Worm (Caenorhabditis elegans): ENCODE data around the gene ugt-4.

The ugt-4 gene

DNA sequence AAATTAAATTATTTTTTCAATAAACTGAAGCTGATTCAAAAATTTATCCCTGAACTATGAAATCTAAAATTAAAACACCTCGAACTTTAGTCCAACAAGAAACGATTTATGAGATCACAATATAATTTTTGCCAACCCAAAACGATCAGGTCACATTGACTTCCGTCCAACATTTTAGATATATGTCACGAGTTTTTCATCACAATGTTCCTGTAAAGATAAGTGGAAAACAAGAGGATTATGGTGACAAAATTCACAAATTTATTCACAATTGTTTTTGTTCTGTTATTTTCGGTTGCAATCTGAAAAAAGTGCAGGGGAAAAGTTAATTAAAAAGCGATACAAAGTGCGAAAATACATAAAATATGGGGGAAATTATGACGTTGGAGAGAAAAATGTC lies 21.5 kb upstream of the ugt-4 start:
- TF ChIP-seq F23B12.7 (tag; optimal IDR thresholded peaks at IDR 0.05; ENCODE audit: insufficient read depth) (no peak), ama-1 (optimal IDR thresholded peaks at IDR 0.05) (no peak), ama-1 (GFP tag; optimal IDR thresholded peaks at IDR 0.05) (peak in 1 of 2 experiments; percentile 66)

DNA sequence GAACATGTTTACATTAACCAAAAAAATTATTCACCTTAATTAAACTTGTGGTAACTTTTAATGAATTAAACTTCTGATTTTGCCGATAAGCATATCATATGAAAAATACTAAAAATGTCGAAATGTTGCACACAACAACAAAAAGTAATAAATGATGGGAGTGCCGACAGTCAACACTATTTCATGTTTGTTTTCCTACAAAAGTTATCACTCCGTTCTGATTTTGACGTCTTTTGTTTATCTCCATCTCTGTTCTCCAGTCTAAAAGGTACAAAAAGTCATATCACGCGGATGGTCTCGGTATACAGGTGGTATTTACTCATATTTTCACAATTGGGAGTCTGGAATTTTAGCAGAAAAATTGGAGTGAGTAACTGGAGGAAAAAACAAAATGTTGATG lies 20.2 kb upstream of the ugt-4 start:
- TF ChIP-seq attf-3 (GFP tag; conservative IDR thresholded peaks at IDR 0.05) (no peak), pha-4 (tag; optimal IDR thresholded peaks at IDR 0.05) (peak; percentile 9)

DNA sequence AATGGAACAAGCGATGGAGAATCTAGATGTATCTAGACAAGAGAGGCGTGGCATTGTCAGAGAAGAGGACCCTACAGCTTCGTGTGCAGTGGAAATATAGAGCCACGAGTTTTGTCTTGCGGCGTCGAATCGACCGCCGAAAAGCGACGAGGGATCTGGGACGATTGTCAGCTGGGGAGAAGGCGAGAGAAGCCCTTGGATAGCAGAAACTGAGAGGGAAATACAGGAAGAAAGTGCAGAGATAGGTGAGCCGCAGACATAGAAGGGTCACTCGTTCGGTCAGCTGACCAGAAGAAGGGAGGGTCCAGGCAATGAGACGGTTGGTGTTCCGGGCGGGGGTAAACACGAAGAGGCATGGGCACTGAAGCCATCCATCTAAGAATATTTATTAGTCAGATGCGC lies 19.3 kb upstream of the ugt-4 start:
- TF ChIP-seq F57C9.4 (tag; optimal IDR thresholded peaks at IDR 0.05), result no peak
- TF ChIP-seq lin-35 (GFP tag; optimal IDR thresholded peaks at IDR 0.05), result peak in 1 of 3 experiments; percentile 47
- peak; percentile 60 for TF ChIP-seq somi-1 (GFP tag; optimal IDR thresholded peaks at IDR 0.05)
- TF ChIP-seq Y56A3A.18 (GFP tag; IDR thresholded peaks at IDR 0.05), result no peak
- peak; percentile 59 for TF ChIP-seq ceh-27 (GFP tag; optimal IDR thresholded peaks at IDR 0.05)
- peak; percentile 59; the same call in 1 of the 2 replicates for TF ChIP-seq egrh-3 (GFP tag; IDR thresholded peaks at IDR 0.05)
- peak; percentile 93 for TF ChIP-seq K12H6.12 (tag; optimal IDR thresholded peaks at IDR 0.05)
- TF ChIP-seq nhr-179 (tag; optimal IDR thresholded peaks at IDR 0.05), result no peak
- peak; percentile 81 for TF ChIP-seq madf-10 (tag; optimal IDR thresholded peaks at IDR 0.05)
- 0 out of 2 replicates have a peak, but pooled peaks have one; percentile 58 for TF ChIP-seq egl-44 (GFP tag; IDR thresholded peaks at IDR 0.05)
- TF ChIP-seq repo-1 (tag; optimal IDR thresholded peaks at IDR 0.05), result no peak
- TF ChIP-seq lin-26 (GFP tag; IDR thresholded peaks at IDR 0.05), result no peak
- TF ChIP-seq snpc-4 (GFP tag; optimal IDR thresholded peaks at IDR 0.05), result no peak
- peak in 3 of 4 experiments; percentile 10 to 35 (median 16) for TF ChIP-seq snpc-4 (tag; optimal IDR thresholded peaks at IDR 0.05)
- TF ChIP-seq B0336.3 (GFP tag; IDR thresholded peaks at IDR 0.05), result peak; percentile 33; the same call in 1 of the 2 replicates
- TF ChIP-seq rec-8 (tag; optimal IDR thresholded peaks at IDR 0.05), result no peak
- TF ChIP-seq atf-7 (tag; optimal IDR thresholded peaks at IDR 0.05), result peak; percentile 41
- no peak for TF ChIP-seq hlh-12 (tag; optimal IDR thresholded peaks at IDR 0.05)
- no peak for TF ChIP-seq hlh-26 (GFP tag; conservative IDR thresholded peaks at IDR 0.05)
- TF ChIP-seq mcd-1 (GFP tag; IDR thresholded peaks at IDR 0.05), result peak; percentile 64; the same call in 1 of the 2 replicates
- TF ChIP-seq madf-8 (GFP tag; conservative IDR thresholded peaks at IDR 0.05), result no peak
- peak; percentile 10 for TF ChIP-seq ztf-18 (tag; optimal IDR thresholded peaks at IDR 0.05)
- TF ChIP-seq Y95B8A.8 (GFP tag; IDR thresholded peaks at IDR 0.05), result 0 out of 2 replicates have a peak, but pooled peaks have one; percentile 37
- TF ChIP-seq cebp-1 (GFP tag; IDR thresholded peaks at IDR 0.05), result peak; percentile 49; the same call in 1 of the 2 replicates
- peak; percentile 78 for TF ChIP-seq cebp-1 (tag; optimal IDR thresholded peaks at IDR 0.05)
- TF ChIP-seq attf-5 (GFP tag; optimal IDR thresholded peaks at IDR 0.05), result peak; percentile 65
- peak; percentile 4 for TF ChIP-seq lin-54 (GFP tag; optimal IDR thresholded peaks at IDR 0.05)
- TF ChIP-seq madf-6 (GFP tag; IDR thresholded peaks at IDR 0.05), result no peak
- TF ChIP-seq nhr-120 (GFP tag; IDR thresholded peaks at IDR 0.05), result no peak
- no peak for TF ChIP-seq F10E7.11 (tag; optimal IDR thresholded peaks at IDR 0.05)
- TF ChIP-seq let-526 (GFP tag; IDR thresholded peaks at IDR 0.05), result 0 out of 2 replicates have a peak, but pooled peaks have one; percentile 6
- peak; percentile 73; the same call in 1 of the 2 replicates for TF ChIP-seq hmg-1.2 (GFP tag; IDR thresholded peaks at IDR 0.05)
- TF ChIP-seq chd-7 (tag; optimal IDR thresholded peaks at IDR 0.05), result peak; percentile 52
- TF ChIP-seq ZK185.1 (tag; optimal IDR thresholded peaks at IDR 0.05; ENCODE audit: poor library complexity, severe bottlenecking), result peak; percentile 36
- peak; percentile 53; the same call in 1 of the 2 replicates for TF ChIP-seq rcor-1 (GFP tag; IDR thresholded peaks at IDR 0.05)
- TF ChIP-seq nhr-80 (tag; optimal IDR thresholded peaks at IDR 0.05), result no peak
- peak; percentile 19 for TF ChIP-seq lin-40 (tag; optimal IDR thresholded peaks at IDR 0.05)
- no peak for TF ChIP-seq F23B12.7 (tag; optimal IDR thresholded peaks at IDR 0.05; ENCODE audit: insufficient read depth)
- no peak for TF ChIP-seq C17E4.6 (GFP tag; IDR thresholded peaks at IDR 0.05)
- TF ChIP-seq K11D2.4 (GFP tag; IDR thresholded peaks at IDR 0.05), result peak; percentile 58
- no peak for TF ChIP-seq aptf-3 (GFP tag; IDR thresholded peaks at IDR 0.05)
- TF ChIP-seq aptf-2 (GFP tag; conservative IDR thresholded peaks at IDR 0.05), result no peak
